Worm (Caenorhabditis elegans) whole organism, L3 larva: ENCODE data around the gene dnj-5.
A peak's percentile ranks its signal among the peaks of the same experiment; 100 is the strongest.

Source experiments
- R02D3.7 ChIP-seq: fragments of 150-350 bp; optimal IDR thresholded peaks from 2 replicates; lab custom pipeline; 2014; ENCODE audit warnings: missing biosample characterization, missing genetic modification characterization
- ZK546.5 ChIP-seq: sonication (generic microtip); optimal IDR thresholded peaks from 2 replicates; lab custom pipeline; 2017; ENCODE audit warnings: missing biosample characterization, missing genetic modification characterization
- aly-2 ChIP-seq: fragments of 150-350 bp; optimal IDR thresholded peaks from 2 replicates; lab custom pipeline; 2014; ENCODE audit warnings: missing biosample characterization, missing genetic modification characterization
- ama-1 ChIP-seq: fragments of 150-350 bp; optimal IDR thresholded peaks from 2 replicates; lab custom pipeline; 2018
- ceh-16 ChIP-seq: sonication (generic microtip); optimal IDR thresholded peaks from 2 replicates; lab custom pipeline; 2017; ENCODE audit warnings: missing biosample characterization, missing genetic modification characterization
- ceh-82 ChIP-seq: fragments of 150-350 bp; optimal IDR thresholded peaks from 2 replicates; lab custom pipeline; 2014; ENCODE audit warnings: missing biosample characterization, missing genetic modification characterization
- ceh-9 ChIP-seq: sonication (generic microtip); optimal IDR thresholded peaks from 2 replicates; lab custom pipeline; 2018; ENCODE audit warnings: missing biosample characterization, missing genetic modification characterization
- egl-27 ChIP-seq: sonication (generic microtip); optimal IDR thresholded peaks from 4 replicates; lab custom pipeline; 2017; ENCODE audit warnings: missing biosample characterization, missing genetic modification reagents, missing genetic modification characterization
- egl-5 ChIP-seq: fragments of 150-350 bp; optimal IDR thresholded peaks from 2 replicates; lab custom pipeline; 2017; ENCODE audit warnings: missing biosample characterization, missing genetic modification reagents, missing genetic modification characterization, inconsistent platforms
- elt-1 ChIP-seq: fragments of 150-350 bp; optimal IDR thresholded peaks from 2 replicates; lab custom pipeline; 2014; ENCODE audit warnings: missing biosample characterization, missing genetic modification characterization
- elt-2 ChIP-seq: sonication (generic microtip); optimal IDR thresholded peaks from 2 replicates; lab custom pipeline; 2016; ENCODE audit warnings: missing genetic modification reagents, mild to moderate bottlenecking, missing genetic modification characterization, missing compliant biosample characterization
- elt-3 ChIP-seq, 3 experiments: fragments of 150-350 bp in 1 of 3; sonication (generic microtip) in 2 of 3; optimal IDR thresholded peaks; 2 replicates in 2 of 3; 4 replicates in 1 of 3; lab custom pipeline; 2014 to 2017; ENCODE audit warnings: missing biosample characterization in 3 of 3, missing genetic modification characterization in 3 of 3
- fkh-10 ChIP-seq: sonication (generic microtip); optimal IDR thresholded peaks from 2 replicates; lab custom pipeline; 2017; ENCODE audit warnings: missing biosample characterization, missing genetic modification reagents, missing genetic modification characterization
- fkh-2 ChIP-seq: fragments of 150-350 bp; optimal IDR thresholded peaks from 2 replicates; lab custom pipeline; 2014; ENCODE audit warnings: missing biosample characterization, missing genetic modification reagents, missing genetic modification characterization
- jun-1 ChIP-seq: fragments of 150-350 bp; optimal IDR thresholded peaks from 2 replicates; lab custom pipeline; 2014; ENCODE audit warnings: missing biosample characterization, missing genetic modification reagents, missing genetic modification characterization
- lin-15B ChIP-seq: fragments of 150-350 bp; optimal IDR thresholded peaks from 2 replicates; lab custom pipeline; 2014; ENCODE audit warnings: missing biosample characterization, missing genetic modification characterization
- lin-39 ChIP-seq: fragments of 150-350 bp; optimal IDR thresholded peaks from 2 replicates; lab custom pipeline; 2018; ENCODE audit warnings: missing biosample characterization, missing genetic modification reagents, missing genetic modification characterization
- lsy-12 ChIP-seq: sonication (generic microtip); optimal IDR thresholded peaks from 2 replicates; lab custom pipeline; 2016; ENCODE audit warnings: mild to moderate bottlenecking, missing genetic modification characterization, missing compliant biosample characterization
- mdl-1 ChIP-seq: fragments of 150-350 bp; optimal IDR thresholded peaks from 2 replicates; lab custom pipeline; 2014; ENCODE audit warnings: missing biosample characterization, missing genetic modification characterization
- nfya-1 ChIP-seq: sonication (generic microtip); optimal IDR thresholded peaks from 2 replicates; lab custom pipeline; 2017; ENCODE audit warnings: missing genetic modification characterization, mild to moderate bottlenecking, missing compliant biosample characterization, antibody characterized with exemption, moderate library complexity; ENCODE audit not compliant: insufficient read depth
- nhr-23 ChIP-seq: fragments of 150-350 bp; optimal IDR thresholded peaks from 2 replicates; lab custom pipeline; 2014; ENCODE audit warnings: missing biosample characterization, missing genetic modification reagents, missing genetic modification characterization
- nhr-237 ChIP-seq: fragments of 150-350 bp; optimal IDR thresholded peaks from 2 replicates; lab custom pipeline; 2014; ENCODE audit warnings: missing biosample characterization, missing genetic modification characterization
- nhr-25 ChIP-seq: sonication (generic microtip); optimal IDR thresholded peaks from 2 replicates; lab custom pipeline; 2017; ENCODE audit warnings: missing biosample characterization, missing genetic modification characterization
- nhr-67 ChIP-seq: fragments of 150-350 bp; optimal IDR thresholded peaks from 2 replicates; lab custom pipeline; 2014; ENCODE audit warnings: missing biosample characterization, missing genetic modification characterization
- nhr-76 ChIP-seq: fragments of 150-350 bp; sonication (generic microtip); optimal IDR thresholded peaks from 5 replicates; lab custom pipeline; 2014; ENCODE audit warnings: missing biosample characterization, missing genetic modification characterization
- pha-4 ChIP-seq: fragments of 150-350 bp; optimal IDR thresholded peaks from 2 replicates; lab custom pipeline; 2014; ENCODE audit warnings: missing biosample characterization, missing genetic modification reagents, missing genetic modification characterization
- snpc-4 ChIP-seq: fragments of 150-350 bp; optimal IDR thresholded peaks from 2 replicates; lab custom pipeline; 2014; ENCODE audit warnings: missing biosample characterization, missing genetic modification characterization
- tbx-2 ChIP-seq: sonication (generic microtip); optimal IDR thresholded peaks from 2 replicates; lab custom pipeline; 2016; ENCODE audit warnings: mild to moderate bottlenecking, missing genetic modification characterization, missing compliant biosample characterization
- unc-39 ChIP-seq: sonication (generic microtip); optimal IDR thresholded peaks from 4 replicates; lab custom pipeline; 2017; ENCODE audit warnings: missing biosample characterization, missing genetic modification characterization
- unc-62 ChIP-seq: fragments of 150-350 bp; sonication (generic microtip); optimal IDR thresholded peaks from 4 replicates; lab custom pipeline; 2014; ENCODE audit warnings: missing biosample characterization, missing genetic modification reagents, missing genetic modification characterization
- zag-1 ChIP-seq: fragments of 150-350 bp; optimal IDR thresholded peaks from 2 replicates; lab custom pipeline; 2014; ENCODE audit warnings: missing biosample characterization, missing genetic modification characterization
- ztf-11 ChIP-seq: fragments of 150-350 bp; optimal IDR thresholded peaks from 2 replicates; lab custom pipeline; 2014; ENCODE audit warnings: missing biosample characterization, missing genetic modification characterization

dnj-5 gene

ce11 chrII:6842009-6842408 lies 16.1 kb downstream of the dnj-5 start:
- TF ChIP-seq elt-3 (tag; optimal IDR thresholded peaks at IDR 0.05; lab: Kevin White, UChicago) (no peak), nhr-67 (tag; lab: Kevin White, UChicago) (no peak), nhr-23 (no peak), nhr-76 (tag; lab: Kevin White, UChicago) (no peak), mdl-1 (tag; lab: Kevin White, UChicago) (no peak), ZK546.5 (no peak), nhr-237 (tag; lab: Kevin White, UChicago) (no peak), ama-1 (lab: Kevin White, UChicago) (no peak), egl-27 (no peak)

- no peak for TF ChIP-seq ceh-16 (tag; lab: Kevin White, UChicago)
- peak; percentile 59 for TF ChIP-seq egl-27
- TF ChIP-seq elt-2, result peak; percentile 28
- peak; percentile 89 for TF ChIP-seq egl-5 (tag; lab: Kevin White, UChicago)
Measured at ce11 chrII:6841102-6841501, 17.0 kb downstream of the dnj-5 start.

DNA sequence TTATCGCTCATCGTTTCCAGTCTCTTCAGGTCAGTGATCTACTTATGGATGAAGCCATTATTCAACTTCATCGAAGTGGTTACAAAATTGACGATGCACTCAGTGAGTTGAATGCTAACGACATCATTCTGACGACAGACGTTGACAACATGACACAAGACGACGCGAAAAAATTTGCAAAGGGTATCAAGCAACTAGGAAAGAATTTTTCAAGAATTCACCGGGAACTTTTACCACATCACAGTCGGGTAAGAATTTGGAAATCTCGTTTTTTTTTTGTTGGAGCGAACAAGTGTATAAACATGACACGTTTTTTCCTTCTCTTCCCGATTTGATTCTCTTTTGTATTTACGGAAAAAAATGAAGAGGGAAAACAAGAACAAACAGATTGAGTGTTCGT lies 17.4 kb downstream of the dnj-5 start:
- no peak for TF ChIP-seq fkh-2 (tag; lab: Kevin White, UChicago)
- TF ChIP-seq pha-4, result peak; percentile 85

- TF ChIP-seq unc-62 (GFP tag; lab: Kevin White, UChicago) (peak; percentile 40), zag-1 (tag; lab: Kevin White, UChicago) (no peak), nfya-1 (tag; lab: Kevin White, UChicago) (peak; percentile 64), elt-2 (peak; percentile 39), lin-39 (tag; lab: Kevin White, UChicago) (peak; percentile 75), elt-1 (tag; lab: Kevin White, UChicago) (peak; percentile 42), R02D3.7 (tag; lab: Kevin White, UChicago) (no peak), ZK546.5 (no peak), tbx-2 (tag; lab: Kevin White, UChicago) (peak; percentile 26)
- TF ChIP-seq, all 47 proteins: peak for 6
Measured at ce11 chrII:6838977-6839376, 19.1 kb downstream of the dnj-5 start.

DNA sequence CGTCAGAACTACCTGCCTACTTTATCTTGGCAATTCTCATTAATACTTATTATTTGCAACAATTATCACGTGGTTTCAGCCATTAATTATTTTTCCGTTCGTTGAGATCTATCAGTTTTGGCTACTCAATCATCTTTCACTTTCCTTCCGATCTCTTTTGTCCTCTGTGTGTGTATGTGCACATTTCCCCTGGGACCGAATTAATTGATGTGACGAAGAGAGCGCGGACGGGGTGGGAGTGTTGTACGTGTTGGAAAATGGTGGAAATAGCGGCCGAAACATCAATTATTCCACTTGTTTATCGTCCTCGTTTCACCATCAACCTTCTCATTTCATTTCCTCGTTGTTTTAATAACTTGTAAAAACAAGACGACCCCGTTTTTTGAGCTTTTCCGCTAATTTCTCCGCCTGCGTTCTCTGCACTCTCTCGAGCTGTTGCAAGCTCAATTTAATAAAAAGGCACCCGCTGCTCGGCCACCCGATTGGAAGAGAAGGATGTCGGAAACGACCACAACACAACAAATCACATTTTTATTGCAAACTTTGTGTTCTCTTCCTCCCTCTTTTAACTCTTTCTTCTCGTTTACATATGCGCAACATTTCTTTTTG lies 19.7 kb downstream of the dnj-5 start:
- TF ChIP-seq fkh-10, result no peak
- peak; percentile 72 for TF ChIP-seq lin-39 (tag; lab: Kevin White, UChicago)
- TF ChIP-seq nfya-1 (tag; lab: Kevin White, UChicago), result peak; percentile 41
- no peak for TF ChIP-seq R02D3.7 (tag; lab: Kevin White, UChicago)
- TF ChIP-seq ztf-11 (tag; lab: Kevin White, UChicago), result peak; percentile 12
- no peak for TF ChIP-seq pha-4
- TF ChIP-seq ZK546.5, result no peak
- TF ChIP-seq tbx-2 (tag; lab: Kevin White, UChicago), result peak; percentile 38
- TF ChIP-seq ceh-9 (tag; lab: Kevin White, UChicago), result no peak
- TF ChIP-seq unc-62 (GFP tag; lab: Kevin White, UChicago), result peak; percentile 94
- no peak for TF ChIP-seq lin-15B
- peak; percentile 86 for TF ChIP-seq egl-27
- peak; percentile 18 for TF ChIP-seq unc-39 (tag; lab: Kevin White, UChicago)
- TF ChIP-seq elt-1 (tag; lab: Kevin White, UChicago), result no peak
- TF ChIP-seq snpc-4 (tag; lab: Kevin White, UChicago), result no peak
- TF ChIP-seq fkh-2 (tag; lab: Kevin White, UChicago), result no peak
- TF ChIP-seq lsy-12 (tag; lab: Kevin White, UChicago), result no peak

- TF ChIP-seq ceh-82 (tag; lab: Kevin White, UChicago), result no peak
- peak; percentile 67 for TF ChIP-seq elt-2
- TF ChIP-seq unc-62 (GFP tag; lab: Kevin White, UChicago), result no peak
- TF ChIP-seq nhr-23, result peak; percentile 35
- TF ChIP-seq nhr-25 (tag; lab: Kevin White, UChicago), result peak; percentile 42
- TF ChIP-seq egl-27, result no peak
- TF ChIP-seq tbx-2 (tag; lab: Kevin White, UChicago), result no peak
- TF ChIP-seq aly-2 (tag; lab: Kevin White, UChicago), result no peak
- TF ChIP-seq mdl-1 (tag; lab: Kevin White, UChicago), result no peak
- TF ChIP-seq nfya-1 (tag; lab: Kevin White, UChicago), result no peak
- peak; percentile 9 for TF ChIP-seq jun-1 (tag; lab: Kevin White, UChicago)
- no peak for TF ChIP-seq elt-3 (tag; optimal IDR thresholded peaks at IDR 0.05; lab: Kevin White, UChicago)
- peak; percentile 98 for TF ChIP-seq pha-4
- TF ChIP-seq, all 47 proteins: peak for 5
Measured at ce11 chrII:6836762-6837566, 21.1 kb downstream of the dnj-5 start.
